Worm (Caenorhabditis elegans): ENCODE data around the gene Y69A2AR.16.
A peak's percentile ranks its signal among the peaks of the same experiment; 100 is the strongest.

Gene Y69A2AR.16

DNA sequence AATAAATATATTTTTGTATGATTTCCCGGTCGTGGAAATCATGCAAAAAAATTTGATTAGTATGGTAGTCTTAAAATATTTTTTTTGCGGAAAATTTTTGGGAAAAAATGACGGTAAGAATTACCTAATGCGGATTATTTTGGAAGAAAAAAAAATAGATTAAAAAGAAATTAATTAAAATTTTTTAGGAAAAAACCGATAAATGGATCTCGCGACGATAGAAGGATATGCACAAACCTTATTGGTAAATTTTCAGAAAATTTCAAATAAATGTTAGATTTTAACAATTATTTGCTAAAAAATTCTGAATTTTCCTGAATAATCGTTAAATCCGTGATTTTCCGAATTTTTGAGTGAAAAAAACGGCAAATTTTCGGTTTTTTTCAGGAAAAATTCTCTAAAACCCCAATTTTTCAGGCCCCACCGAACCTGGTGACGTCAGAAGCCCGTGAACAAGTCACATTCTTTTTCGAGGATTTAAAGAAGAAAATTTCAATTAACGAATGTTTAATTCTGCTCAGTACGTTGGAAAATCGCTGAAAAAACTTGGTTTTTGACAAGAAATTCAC lies at the start of gene Y69A2AR.16:
Gene Y69A2AR.16, plus strand, starts transcription at position 189 of the 569 bp plus-strand sequence.
- TF ChIP-seq nhr-76 (tag; optimal IDR thresholded peaks at IDR 0.05) (no peak), lin-38 (GFP tag; IDR thresholded peaks at IDR 0.05) (peak; percentile 55), pha-4 (GFP tag; IDR thresholded peaks at IDR 0.05) (peak; percentile 13; the same call in 1 of the 2 replicates), pha-4 (tag; optimal IDR thresholded peaks at IDR 0.05) (no peak), Y5F2A.4 (GFP tag; optimal IDR thresholded peaks at IDR 0.05) (no peak), aha-1 (tag) (peak; percentile 10), hif-1 (tag; optimal IDR thresholded peaks at IDR 0.05) (no peak), nhr-102 (tag; optimal IDR thresholded peaks at IDR 0.05) (peak; percentile 30), daf-16 (GFP tag; optimal IDR thresholded peaks at IDR 0.05) (no peak), daf-16 (tag; optimal IDR thresholded peaks at IDR 0.05) (no peak), lsy-2 (tag; optimal IDR thresholded peaks at IDR 0.05) (peak in 1 of 2 experiments; percentile 42), T26A8.4 (GFP tag; IDR thresholded peaks at IDR 0.05) (peak; percentile 30; the same call in 1 of the 2 replicates), egl-43 (GFP tag; IDR thresholded peaks at IDR 0.05) (no peak), mep-1 (tag; optimal IDR thresholded peaks at IDR 0.05) (peak; percentile 32), vab-7 (GFP tag; IDR thresholded peaks at IDR 0.05) (0 out of 2 replicates have a peak, but pooled peaks have one; percentile 12), zfp-3 (GFP tag; conservative IDR thresholded peaks at IDR 0.05) (0 out of 2 replicates have a peak, but pooled peaks have one; percentile 70), ctbp-1 (GFP tag; IDR thresholded peaks at IDR 0.05) (0 out of 2 replicates have a peak, but pooled peaks have one; percentile 36)

DNA sequence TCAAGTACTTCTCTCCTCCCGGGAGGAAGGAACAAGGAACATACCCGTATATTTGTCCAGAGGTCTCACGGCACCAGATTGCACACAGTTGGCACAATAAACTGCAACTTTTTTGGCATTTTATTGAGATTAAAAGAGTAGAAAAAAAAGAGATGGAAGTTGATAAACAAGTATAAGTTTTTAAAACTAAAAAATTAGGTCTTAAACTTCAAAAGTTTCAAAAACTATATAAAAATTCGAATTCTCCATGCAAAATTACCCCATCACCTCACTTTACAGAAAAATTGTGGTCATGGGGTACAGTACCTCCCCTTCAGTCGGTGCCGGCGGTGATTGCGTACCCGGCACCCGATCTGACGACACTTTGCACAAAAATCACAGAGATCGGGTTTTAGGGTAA lies 46.4 kb upstream of the Y69A2AR.16 start, which contains the start of gene C45G7.13:
Gene C45G7.13, minus strand, starts transcription at position 101 of the 400 bp plus-strand sequence.
- TF ChIP-seq madf-9 (GFP tag; conservative IDR thresholded peaks at IDR 0.05) = no peak
- TF ChIP-seq ZK337.2 (GFP tag; IDR thresholded peaks at IDR 0.05) = no peak
- TF ChIP-seq madf-5 (GFP tag; IDR thresholded peaks at IDR 0.05) = no peak
- no peak for TF ChIP-seq ceh-62 (tag; optimal IDR thresholded peaks at IDR 0.05)
- TF ChIP-seq nhr-10 (tag; optimal IDR thresholded peaks at IDR 0.05) = no peak
- no peak for TF ChIP-seq nhr-77 (tag; optimal IDR thresholded peaks at IDR 0.05)
- TF ChIP-seq zip-11 (GFP tag; IDR thresholded peaks at IDR 0.05) = no peak
- no peak for TF ChIP-seq nhr-41 (GFP tag; IDR thresholded peaks at IDR 0.05)
- TF ChIP-seq lsy-2 (tag; optimal IDR thresholded peaks at IDR 0.05) = no peak
- TF ChIP-seq F26F4.8 (GFP tag; conservative IDR thresholded peaks at IDR 0.05) = no peak
- TF ChIP-seq nhr-25 (tag; optimal IDR thresholded peaks at IDR 0.05; ENCODE audit: borderline replicate concordance, insufficient read depth) = no peak
- TF ChIP-seq nhr-6 (tag; optimal IDR thresholded peaks at IDR 0.05) = no peak
- TF ChIP-seq nhr-111 (GFP tag; optimal IDR thresholded peaks at IDR 0.05) = no peak
- no peak for TF ChIP-seq mxl-3 (GFP tag; optimal IDR thresholded peaks at IDR 0.05)
- no peak for TF ChIP-seq ceh-32 (tag; optimal IDR thresholded peaks at IDR 0.05; ENCODE audit: poor library complexity)
- no peak for TF ChIP-seq lir-3 (tag; optimal IDR thresholded peaks at IDR 0.05)
- TF ChIP-seq php-3 (GFP tag; IDR thresholded peaks at IDR 0.05) = no peak
- TF ChIP-seq T20F7.1 (GFP tag; optimal IDR thresholded peaks at IDR 0.05) = no peak

DNA sequence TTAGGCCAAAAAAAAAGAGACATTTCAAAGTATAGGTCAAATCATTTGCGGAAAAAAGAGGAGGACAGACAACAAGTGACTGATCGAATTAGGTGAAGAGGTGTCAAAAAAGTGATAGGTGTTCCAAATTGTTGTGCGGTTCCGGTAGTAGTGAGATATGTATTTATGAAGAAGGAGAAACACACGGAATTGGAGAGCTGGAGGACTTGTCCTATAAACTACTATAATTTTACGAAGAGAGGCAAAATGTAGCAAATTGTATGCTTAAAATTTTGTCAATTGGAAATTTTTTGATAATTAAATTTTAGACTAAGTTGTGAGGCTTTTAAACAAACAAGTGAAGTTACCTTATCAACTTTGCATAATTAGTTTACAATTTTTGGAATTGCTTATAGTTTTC lies 45.9 kb upstream of the Y69A2AR.16 start:
- TF ChIP-seq madf-9 (GFP tag; conservative IDR thresholded peaks at IDR 0.05) = no peak
- peak; percentile 91 for TF ChIP-seq aha-1 (tag)

DNA sequence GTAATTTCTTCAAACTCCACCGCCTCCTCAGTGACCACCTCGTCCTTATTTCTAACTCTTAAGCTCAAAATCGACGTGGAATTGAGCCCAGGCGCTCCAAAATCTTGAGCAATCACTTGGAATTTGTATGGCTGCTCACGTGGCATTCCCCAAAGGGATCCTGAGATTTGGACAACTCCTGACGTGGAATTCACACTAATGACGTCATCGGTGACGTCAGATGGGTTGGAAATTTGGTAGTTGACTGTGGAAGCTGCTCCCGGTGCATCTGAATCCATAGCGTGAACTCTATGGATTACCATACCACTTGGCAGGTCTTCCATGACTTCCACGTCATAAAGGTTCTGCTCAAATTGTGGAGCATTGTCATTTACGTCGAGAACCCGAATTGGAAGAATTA lies 42.5 kb upstream of the Y69A2AR.16 start:
- TF ChIP-seq nhr-41 (GFP tag; IDR thresholded peaks at IDR 0.05) (no peak), nhr-11 (tag; optimal IDR thresholded peaks at IDR 0.05) (no peak), R02D3.7 (tag; optimal IDR thresholded peaks at IDR 0.05) (no peak), ceh-62 (tag; optimal IDR thresholded peaks at IDR 0.05) (no peak), mes-2 (tag; optimal IDR thresholded peaks at IDR 0.05; ENCODE audit: poor library complexity, severe bottlenecking) (no peak), nhr-111 (GFP tag; optimal IDR thresholded peaks at IDR 0.05) (no peak), ztf-7 (tag; optimal IDR thresholded peaks at IDR 0.05) (no peak), lin-1 (GFP tag; IDR thresholded peaks at IDR 0.05) (no peak), madf-9 (GFP tag; conservative IDR thresholded peaks at IDR 0.05) (no peak), nhr-6 (tag; optimal IDR thresholded peaks at IDR 0.05) (no peak), zag-1 (tag; optimal IDR thresholded peaks at IDR 0.05) (no peak), spr-3 (GFP tag; optimal IDR thresholded peaks at IDR 0.05) (no peak), rbr-2 (tag; optimal IDR thresholded peaks at IDR 0.05) (no peak), cey-2 (tag; optimal IDR thresholded peaks at IDR 0.05; ENCODE audit: borderline replicate concordance, insufficient read depth) (no peak), unc-62 (GFP tag; optimal IDR thresholded peaks at IDR 0.05 in 1 of 2) (no peak), unc-62 (tag; optimal IDR thresholded peaks at IDR 0.05) (no peak), daf-19 (GFP tag; conservative IDR thresholded peaks at IDR 0.05) (no peak)
